Fruit fly (Drosophila melanogaster) whole organism, embryonic: ENCODE measurements around the gene CG13404.

Experiments used
- Adf1 ChIP-seq: fragments of 200-800 bp; sonication (Bioruptor generic); IDR thresholded peaks from 2 replicates; pipeline ENCODE4 v1.3.6; 2022; ENCODE audit warnings: missing biosample characterization, missing genetic modification characterization
- Atf6 ChIP-seq: fragments of 200-800 bp; sonication (Bioruptor generic); IDR thresholded peaks from 2 replicates; pipeline ENCODE4 v1.3.6; 2022; ENCODE audit warnings: missing biosample characterization, missing genetic modification characterization
- CG10654 ChIP-seq: fragments of 200-800 bp; sonication (Bioruptor generic); optimal IDR thresholded peaks from 2 replicates; lab custom pipeline; 2016; ENCODE audit warnings: missing biosample characterization, missing genetic modification characterization
- CG11504 ChIP-seq: fragments of 200-800 bp; sonication (Bioruptor generic); optimal IDR thresholded peaks from 3 replicates; lab custom pipeline; 2019; ENCODE audit warnings: missing biosample characterization, mild to moderate bottlenecking, missing genetic modification characterization, moderate library complexity
- CG13296 ChIP-seq: fragments of 200-800 bp; sonication (Bioruptor generic); optimal IDR thresholded peaks from 3 replicates; lab custom pipeline; 2018; ENCODE audit warnings: missing biosample characterization, mild to moderate bottlenecking, missing genetic modification characterization
- CG15696 ChIP-seq: fragments of 200-800 bp; sonication (Bioruptor generic); optimal IDR thresholded peaks from 2 replicates; lab custom pipeline; 2019; ENCODE audit warnings: missing biosample characterization, mild to moderate bottlenecking, missing genetic modification characterization, moderate library complexity
- CG18262 ChIP-seq: fragments of 200-800 bp; optimal IDR thresholded peaks from 3 replicates; lab custom pipeline; 2019; ENCODE audit warnings: missing biosample characterization, mild to moderate bottlenecking, missing genetic modification characterization, moderate library complexity
- CG32532 ChIP-seq: fragments of 200-800 bp; sonication (Bioruptor generic); IDR thresholded peaks from 2 replicates; pipeline ENCODE4 v1.3.6; 2022; ENCODE audit warnings: missing biosample characterization, missing genetic modification characterization
- CG4707 ChIP-seq: fragments of 200-800 bp; sonication (Bioruptor generic); optimal IDR thresholded peaks from 2 replicates; lab custom pipeline; 2018; ENCODE audit warnings: missing biosample characterization, mild to moderate bottlenecking, missing genetic modification characterization, moderate library complexity
- CG6254 ChIP-seq: fragments of 200-800 bp; sonication (Bioruptor generic); optimal IDR thresholded peaks from 3 replicates; lab custom pipeline; 2017; ENCODE audit warnings: mild to moderate bottlenecking, missing biosample characterization, missing genetic modification reagents, missing genetic modification characterization
- CG6854 ChIP-seq: fragments of 200-800 bp; sonication (Bioruptor generic); optimal IDR thresholded peaks from 3 replicates; lab custom pipeline; 2017; ENCODE audit warnings: missing biosample characterization, mild to moderate bottlenecking, missing genetic modification characterization
- CG7271 ChIP-seq: fragments of 200-800 bp; sonication (Bioruptor generic); optimal IDR thresholded peaks from 2 replicates; lab custom pipeline; 2018; ENCODE audit warnings: missing biosample characterization, mild to moderate bottlenecking, missing genetic modification characterization, moderate library complexity
- CG7928 ChIP-seq: fragments of 200-800 bp; sonication (Bioruptor generic); optimal IDR thresholded peaks from 2 replicates; lab custom pipeline; 2017; ENCODE audit warnings: missing biosample characterization, mild to moderate bottlenecking, missing genetic modification characterization
- CG8281 ChIP-seq: fragments of 200-800 bp; sonication (Bioruptor generic); optimal IDR thresholded peaks from 2 replicates; lab custom pipeline; 2018; ENCODE audit warnings: missing biosample characterization, mild to moderate bottlenecking, missing genetic modification characterization, moderate library complexity
- CG8359 ChIP-seq: fragments of 200-800 bp; sonication (Bioruptor generic); optimal IDR thresholded peaks from 2 replicates; lab custom pipeline; 2017; ENCODE audit warnings: missing biosample characterization, mild to moderate bottlenecking, missing genetic modification characterization, borderline replicate concordance
- CG8765 ChIP-seq: fragments of 200-800 bp; sonication (Bioruptor generic); IDR thresholded peaks from 2 replicates; pipeline ENCODE4 v1.3.6; 2022; ENCODE audit warnings: missing biosample characterization, missing genetic modification characterization
- D19A ChIP-seq: fragments of 200-800 bp; optimal IDR thresholded peaks from 3 replicates; lab custom pipeline; 2019; ENCODE audit warnings: missing biosample characterization, mild to moderate bottlenecking, missing genetic modification characterization, moderate library complexity
- Dek ChIP-seq: fragments of 200-800 bp; sonication (Bioruptor generic); optimal IDR thresholded peaks from 3 replicates; lab custom pipeline; 2019; ENCODE audit warnings: missing biosample characterization, mild to moderate bottlenecking, missing genetic modification characterization, moderate library complexity
- Fer3 ChIP-seq: fragments of 200-800 bp; sonication (Bioruptor generic); optimal IDR thresholded peaks from 2 replicates; lab custom pipeline; 2018; ENCODE audit warnings: missing biosample characterization, mild to moderate bottlenecking, missing genetic modification characterization, moderate library complexity
- HLH4C ChIP-seq: fragments of 200-800 bp; sonication (Bioruptor generic); IDR thresholded peaks from 3 replicates; pipeline ENCODE4 v1.3.6; 2022; ENCODE audit warnings: missing biosample characterization, missing genetic modification characterization; ENCODE audit not compliant: partially characterized antibody
- HLH54F ChIP-seq: fragments of 200-800 bp; sonication (Bioruptor generic); optimal IDR thresholded peaks from 3 replicates; lab custom pipeline; 2016; ENCODE audit warnings: missing biosample characterization, missing genetic modification characterization
- Hr39 ChIP-seq: fragments of >200 bp; optimal IDR thresholded peaks from 2 replicates; lab custom pipeline; 2017
- Lim3 ChIP-seq: fragments of 200-800 bp; sonication (Bioruptor generic); IDR thresholded peaks from 2 replicates; pipeline ENCODE4 v1.3.6; 2022; ENCODE audit warnings: missing biosample characterization, missing genetic modification characterization
- NC2α ChIP-seq: fragments of 200-800 bp; sonication (Bioruptor generic); optimal IDR thresholded peaks from 2 replicates; lab custom pipeline; 2016; ENCODE audit warnings: missing biosample characterization, missing genetic modification characterization
- Ravus ChIP-seq: fragments of 200-800 bp; sonication (Bioruptor generic); IDR thresholded peaks from 2 replicates; pipeline ENCODE4 v1.3.6; 2022; ENCODE audit warnings: missing biosample characterization, missing genetic modification characterization
- Sry-δ ChIP-seq: fragments of 200-800 bp; sonication (Bioruptor generic); optimal IDR thresholded peaks from 2 replicates; lab custom pipeline; 2016; ENCODE audit warnings: missing biosample characterization, missing genetic modification characterization
- Tbp ChIP-seq: fragments of >200 bp; optimal IDR thresholded peaks from 2 replicates; lab custom pipeline; 2018; ENCODE audit warnings: missing biosample characterization, missing genetic modification characterization
- Usf ChIP-seq: fragments of 200-800 bp; sonication (Bioruptor generic); optimal IDR thresholded peaks from 2 replicates; lab custom pipeline; 2017; ENCODE audit warnings: missing genotype, missing biosample characterization, missing genetic modification characterization
- ato ChIP-seq: fragments of 200-800 bp; sonication (Bioruptor generic); IDR thresholded peaks from 2 replicates; pipeline ENCODE4 v1.3.6; 2022; ENCODE audit warnings: missing biosample characterization, missing genetic modification characterization; ENCODE audit not compliant: partially characterized antibody
- bbx ChIP-seq: fragments of 200-800 bp; sonication (Bioruptor generic); IDR thresholded peaks from 2 replicates; pipeline ENCODE4 v1.3.6; 2022; ENCODE audit warnings: missing biosample characterization, missing genetic modification characterization; ENCODE audit not compliant: partially characterized antibody
- cad ChIP-seq: fragments of >200 bp; optimal IDR thresholded peaks from 2 replicates; lab custom pipeline; 2017; ENCODE audit warnings: missing biosample characterization, missing genetic modification characterization
- cato ChIP-seq: fragments of 200-800 bp; sonication (Bioruptor generic); optimal IDR thresholded peaks from 2 replicates; lab custom pipeline; 2016; ENCODE audit warnings: missing biosample characterization, missing genetic modification characterization, borderline replicate concordance
- chn ChIP-seq: fragments of 200-800 bp; sonication (Bioruptor generic); optimal IDR thresholded peaks from 2 replicates; lab custom pipeline; 2016; ENCODE audit warnings: missing biosample characterization, missing genetic modification characterization
- crp ChIP-seq, 2 experiments: fragments of 200-800 bp; sonication (Bioruptor generic); optimal IDR thresholded peaks; 2 replicates in 1 of 2; 3 replicates in 1 of 2; lab custom pipeline; 2017; ENCODE audit warnings: missing biosample characterization in 2 of 2, missing genetic modification characterization in 2 of 2, mild to moderate bottlenecking in 1 of 2, moderate library complexity in 1 of 2
- disco-r ChIP-seq: fragments of 200-800 bp; sonication (Bioruptor generic); optimal IDR thresholded peaks from 2 replicates; lab custom pipeline; 2016; ENCODE audit warnings: missing biosample characterization, missing genetic modification characterization
- dm ChIP-seq: fragments of 200-800 bp; sonication (Bioruptor generic); optimal IDR thresholded peaks from 3 replicates; lab custom pipeline; 2016; ENCODE audit warnings: missing biosample characterization, missing genetic modification characterization
- en ChIP-seq: fragments of 200-800 bp; sonication (Bioruptor generic); optimal IDR thresholded peaks from 2 replicates; lab custom pipeline; 2016; ENCODE audit warnings: missing biosample characterization, missing genetic modification characterization
- exex ChIP-seq: fragments of 200-800 bp; sonication (Bioruptor generic); optimal IDR thresholded peaks from 4 replicates; lab custom pipeline; 2018; ENCODE audit warnings: missing biosample characterization, mild to moderate bottlenecking, missing genetic modification characterization, moderate library complexity
- hth ChIP-seq: fragments of >200 bp; optimal IDR thresholded peaks from 2 replicates; lab custom pipeline; 2017; ENCODE audit warnings: inconsistent platforms
- jing ChIP-seq: fragments of 200-800 bp; sonication (Bioruptor generic); optimal IDR thresholded peaks from 2 replicates; lab custom pipeline; 2018; ENCODE audit warnings: missing biosample characterization, mild to moderate bottlenecking, missing genetic modification characterization
- maf-S ChIP-seq: fragments of 200-800 bp; sonication (Bioruptor generic); optimal IDR thresholded peaks from 2 replicates; lab custom pipeline; 2016; ENCODE audit warnings: missing biosample characterization, missing genetic modification characterization
- otp ChIP-seq: fragments of 200-800 bp; sonication (Bioruptor generic); IDR thresholded peaks from 3 replicates; pipeline ENCODE4, ENCODE4 v1.3.6; 2022; ENCODE audit warnings: missing biosample characterization, missing genetic modification characterization
- psq ChIP-seq: fragments of 200-800 bp; sonication (Bioruptor generic); optimal IDR thresholded peaks from 2 replicates; lab custom pipeline; 2017; ENCODE audit warnings: missing biosample characterization, missing genetic modification characterization
- schlank ChIP-seq: fragments of 200-800 bp; sonication (Bioruptor generic); optimal IDR thresholded peaks from 2 replicates; lab custom pipeline; 2018; ENCODE audit warnings: missing biosample characterization, mild to moderate bottlenecking, missing genetic modification characterization
- sd ChIP-seq: fragments of 200-800 bp; sonication (Bioruptor generic); optimal IDR thresholded peaks from 3 replicates; lab custom pipeline; 2018; ENCODE audit warnings: missing biosample characterization, mild to moderate bottlenecking, missing genetic modification characterization, moderate library complexity
- slp2 ChIP-seq: fragments of 200-800 bp; sonication (Bioruptor generic); optimal IDR thresholded peaks from 2 replicates; lab custom pipeline; 2016; ENCODE audit warnings: missing biosample characterization, missing genetic modification characterization
- sqz ChIP-seq: fragments of 200-800 bp; sonication (Bioruptor generic); optimal IDR thresholded peaks from 3 replicates; lab custom pipeline; 2018; ENCODE audit warnings: missing biosample characterization, mild to moderate bottlenecking, missing genetic modification characterization
- tll ChIP-seq, 2 experiments: fragments of 200-800 bp in 1 of 2; fragments of >200 bp in 1 of 2; sonication (Bioruptor generic) in 1 of 2; optimal IDR thresholded peaks; 2 replicates each; lab custom pipeline; 2017 to 2019; ENCODE audit warnings: missing biosample characterization in 2 of 2, missing genetic modification characterization in 2 of 2, mild to moderate bottlenecking in 1 of 2, moderate library complexity in 1 of 2
- vvl ChIP-seq: fragments of 200-800 bp; sonication (Bioruptor generic); IDR thresholded peaks from 2 replicates; pipeline ENCODE4 v1.3.6; 2022; ENCODE audit warnings: missing biosample characterization, missing genetic modification characterization
- zf30C ChIP-seq: fragments of 200-800 bp; sonication (Bioruptor generic); optimal IDR thresholded peaks from 3 replicates; lab custom pipeline; 2018; ENCODE audit warnings: missing biosample characterization, mild to moderate bottlenecking, missing genetic modification characterization

Gene CG13404

dm6 chrX:14242941-14243736 lies 22.9 kb downstream of the CG13404 start, which contains the start of gene CG32599 (continued):
- no peak for TF ChIP-seq Usf
- no peak for TF ChIP-seq CG8281
- no peak for TF ChIP-seq sqz (GFP tag; lab: Kevin White, UChicago)
- TF ChIP-seq Sry-δ (GFP tag; lab: Kevin White, UChicago): no peak
- TF ChIP-seq CG10654 (GFP tag; lab: Kevin White, UChicago): peak; percentile 18
- no peak for TF ChIP-seq Adf1 (GFP tag; lab: Robert Waterston, UW)
- peak; percentile 70 for TF ChIP-seq vvl (GFP tag; lab: Robert Waterston, UW)
- TF ChIP-seq CG32532 (GFP tag; lab: Robert Waterston, UW): peak; percentile 56
- TF ChIP-seq Dek: no peak
- TF ChIP-seq bbx (GFP tag; lab: Robert Waterston, UW): peak; percentile 59
- peak; percentile 12 for TF ChIP-seq Fer3 (tag; lab: Kevin White, UChicago)
- no peak for TF ChIP-seq tll (GFP tag; optimal IDR thresholded peaks at IDR 0.05; lab: Kevin White, UChicago)
- TF ChIP-seq disco-r (GFP tag; lab: Kevin White, UChicago): no peak
- TF ChIP-seq maf-S: no peak
- TF ChIP-seq HLH54F (GFP tag; lab: Kevin White, UChicago): no peak
- TF ChIP-seq NC2α (GFP tag; lab: Kevin White, UChicago): no peak
- no peak for TF ChIP-seq cato (GFP tag; lab: Kevin White, UChicago)
- TF ChIP-seq CG4707 (GFP tag; lab: Kevin White, UChicago): no peak
- TF ChIP-seq CG6254 (GFP tag; lab: Kevin White, UChicago): no peak
- no peak for TF ChIP-seq dm
- peak; percentile 52 for TF ChIP-seq CG18262 (tag; lab: Kevin White, UChicago)
- no peak for TF ChIP-seq otp (GFP tag; lab: Robert Waterston, UW)
- TF ChIP-seq jing: no peak
- peak; percentile 37 for TF ChIP-seq D19A (tag; lab: Kevin White, UChicago)
- no peak for TF ChIP-seq Atf6
- TF ChIP-seq crp (GFP tag; optimal IDR thresholded peaks at IDR 0.05; lab: Kevin White, UChicago): no peak
- peak; percentile 14 for TF ChIP-seq CG13296 (GFP tag; lab: Kevin White, UChicago)
- no peak for TF ChIP-seq exex (tag; lab: Kevin White, UChicago)
- TF ChIP-seq schlank: no peak
- TF ChIP-seq chn (GFP tag; lab: Kevin White, UChicago): no peak
- no peak for TF ChIP-seq Tbp
- no peak for TF ChIP-seq zf30C (GFP tag; lab: Kevin White, UChicago)
- TF ChIP-seq CG15696 (tag; lab: Kevin White, UChicago): peak; percentile 21
- TF ChIP-seq CG8765 (GFP tag; lab: Robert Waterston, UW): no peak
- no peak for TF ChIP-seq psq (GFP tag; lab: Kevin White, UChicago)
- TF ChIP-seq CG8359 (GFP tag; lab: Kevin White, UChicago): no peak
- no peak for TF ChIP-seq cad (GFP tag; lab: Kevin White, UChicago)
- TF ChIP-seq hth (lab: Kevin White, UChicago): no peak
- 0 out of 2 replicates have a peak, but pooled peaks have one; percentile 14 for TF ChIP-seq ato
- TF ChIP-seq slp2 (GFP tag; lab: Kevin White, UChicago): no peak
- no peak for TF ChIP-seq en
- TF ChIP-seq Hr39 (lab: Kevin White, UChicago): no peak
- TF ChIP-seq Lim3: no peak
- no peak for TF ChIP-seq CG6854 (GFP tag; lab: Kevin White, UChicago)
- no peak for TF ChIP-seq sd
- TF ChIP-seq CG11504: peak; percentile 53
- no peak for TF ChIP-seq CG7928 (GFP tag; lab: Kevin White, UChicago)
- TF ChIP-seq CG7271 (tag; lab: Kevin White, UChicago): peak; percentile 30
- peak; percentile 81 for TF ChIP-seq HLH4C (GFP tag; lab: Robert Waterston, UW)
- TF ChIP-seq Ravus: no peak; the same call in 1 of the 2 replicates
